Worm (Caenorhabditis elegans): ENCODE results near the gene clec-54.
A peak's percentile ranks its signal among the peaks of the same experiment; 100 is the strongest.

ce11 chrV:14432259-14432658, 44.4 kb upstream of the clec-54 start, which contains the start of gene egl-1:
- TF ChIP-seq hlh-15 (tag; optimal IDR thresholded peaks at IDR 0.05) (no peak), nhr-11 (tag; optimal IDR thresholded peaks at IDR 0.05) (no peak), elt-2 (tag; optimal IDR thresholded peaks at IDR 0.05) (no peak), ceh-2 (tag; optimal IDR thresholded peaks at IDR 0.05) (no peak), C38D4.7 (GFP tag; optimal IDR thresholded peaks at IDR 0.05) (no peak), ahr-1 (tag; optimal IDR thresholded peaks at IDR 0.05) (no peak), ceh-9 (tag; optimal IDR thresholded peaks at IDR 0.05) (no peak), pha-4 (tag; optimal IDR thresholded peaks at IDR 0.05) (no peak), hlh-13 (GFP tag; optimal IDR thresholded peaks at IDR 0.05) (no peak), ref-2 (tag; optimal IDR thresholded peaks at IDR 0.05) (peak; percentile 17), ama-1 (optimal IDR thresholded peaks at IDR 0.05) (no peak), unc-42 (tag; optimal IDR thresholded peaks at IDR 0.05) (no peak), ceh-48 (tag; optimal IDR thresholded peaks at IDR 0.05) (no peak)

Data from whole organism, late embryonic.